Worm (Caenorhabditis elegans): Measurements from ENCODE around the gene bli-5.

DNA sequence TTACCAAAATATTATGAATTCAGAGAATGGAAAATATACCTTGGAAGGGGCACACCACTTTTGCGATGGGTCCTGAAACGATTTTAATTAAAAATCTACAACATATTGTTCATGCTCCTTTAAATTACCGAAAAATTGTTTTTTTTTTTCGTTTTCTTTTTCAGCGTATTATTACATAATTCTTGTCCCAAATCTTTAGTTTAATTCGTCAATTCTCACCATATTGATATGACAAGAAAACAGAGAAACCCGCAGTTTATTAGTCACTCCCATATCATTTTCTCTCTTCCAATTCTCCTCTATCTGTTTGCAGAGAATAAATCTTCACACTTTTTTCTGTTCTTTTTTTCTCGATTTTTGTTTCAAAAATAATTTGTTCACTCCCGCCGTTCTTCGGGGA is 34.3 kb downstream of the bli-5 start, which contains the start of gene F11F1.1:
- no peak for TF ChIP-seq T22C8.4 (GFP tag; IDR thresholded peaks at IDR 0.05)
- TF ChIP-seq flt-1 (GFP tag; IDR thresholded peaks at IDR 0.05) = no peak
- TF ChIP-seq med-1 (GFP tag; optimal IDR thresholded peaks at IDR 0.05; ENCODE audit: insufficient read depth) = no peak
- no peak for TF ChIP-seq klf-2 (GFP tag; conservative IDR thresholded peaks at IDR 0.05)
- no peak for TF ChIP-seq ref-1 (GFP tag; conservative IDR thresholded peaks at IDR 0.05)
